Fruit fly (Drosophila melanogaster) whole organism, embryonic: Measurements from ENCODE around the gene tsl.

Experiments
- B-H2 ChIP-seq: fragments of 200-800 bp; sonication (Bioruptor generic); optimal IDR thresholded peaks from 2 replicates; lab custom pipeline; 2018; ENCODE audit warnings: missing biosample characterization, mild to moderate bottlenecking, missing genetic modification characterization
- CG11695 ChIP-seq: fragments of 200-800 bp; sonication (Bioruptor generic); IDR thresholded peaks from 3 replicates; pipeline ENCODE4 v1.3.6; 2022; ENCODE audit warnings: missing biosample characterization, missing genetic modification characterization
- CG13296 ChIP-seq: fragments of 200-800 bp; sonication (Bioruptor generic); optimal IDR thresholded peaks from 3 replicates; lab custom pipeline; 2018; ENCODE audit warnings: missing biosample characterization, mild to moderate bottlenecking, missing genetic modification characterization
- CG14667 ChIP-seq: fragments of 200-800 bp; sonication (Bioruptor generic); IDR thresholded peaks from 2 replicates; pipeline ENCODE4 v1.3.6; 2022; ENCODE audit warnings: missing biosample characterization, missing genetic modification characterization
- CG17328 ChIP-seq: fragments of 200-800 bp; sonication (Bioruptor generic); IDR thresholded peaks from 2 replicates; pipeline ENCODE4 v1.3.6; 2022; ENCODE audit warnings: missing biosample characterization, missing genetic modification characterization
- CG17359 ChIP-seq: fragments of 200-800 bp; sonication (Bioruptor generic); optimal IDR thresholded peaks from 3 replicates; lab custom pipeline; 2018; ENCODE audit warnings: missing biosample characterization, mild to moderate bottlenecking, missing genetic modification characterization, moderate library complexity
- CG18011 ChIP-seq: fragments of 200-800 bp; sonication (Bioruptor generic); optimal IDR thresholded peaks from 2 replicates; lab custom pipeline; 2017; ENCODE audit warnings: missing biosample characterization, missing genetic modification characterization, mild to moderate bottlenecking, moderate library complexity, missing genotype
- CG7963 ChIP-seq: fragments of 200-800 bp; sonication (Bioruptor generic); IDR thresholded peaks from 3 replicates; pipeline ENCODE4 v1.3.6; 2022; ENCODE audit warnings: missing biosample characterization, missing genetic modification characterization; ENCODE audit not compliant: partially characterized antibody
- CG9797 ChIP-seq: fragments of 200-800 bp; sonication (Bioruptor generic); optimal IDR thresholded peaks from 3 replicates; lab custom pipeline; 2018; ENCODE audit warnings: missing biosample characterization, mild to moderate bottlenecking, missing genetic modification characterization
- D ChIP-seq, 2 experiments: fragments of 200-800 bp in 1 of 2; fragments of >200 bp in 1 of 2; sonication (Bioruptor generic) in 1 of 2; optimal IDR thresholded peaks; 2 replicates in 1 of 2; 3 replicates in 1 of 2; lab custom pipeline; 2017; ENCODE audit warnings: mild to moderate bottlenecking in 1 of 2, missing biosample characterization in 1 of 2, missing genetic modification characterization in 1 of 2, missing genetic modification reagents in 1 of 2
- Doc2 ChIP-seq: fragments of 200-800 bp; sonication (Bioruptor generic); IDR thresholded peaks from 2 replicates; pipeline ENCODE4 v1.3.6; 2022; ENCODE audit warnings: missing biosample characterization, missing genetic modification characterization
- Lhr ChIP-seq: fragments of 200-800 bp; sonication (Bioruptor generic); optimal IDR thresholded peaks from 3 replicates; lab custom pipeline; 2017; ENCODE audit warnings: mild to moderate bottlenecking, missing biosample characterization, missing genetic modification reagents, missing genetic modification characterization
- MTF-1 ChIP-seq: fragments of 200-800 bp; sonication (Bioruptor generic); optimal IDR thresholded peaks from 2 replicates; lab custom pipeline; 2018; ENCODE audit warnings: missing biosample characterization, mild to moderate bottlenecking, missing genetic modification characterization, borderline replicate concordance
- Mrtf ChIP-seq: fragments of 200-800 bp; sonication (Bioruptor generic); IDR thresholded peaks from 3 replicates; pipeline ENCODE4 v1.3.6; 2022; ENCODE audit warnings: missing biosample characterization, missing genetic modification characterization
- al ChIP-seq: fragments of 200-800 bp; sonication (Bioruptor generic); IDR thresholded peaks from 2 replicates; pipeline ENCODE4 v1.3.6; 2022; ENCODE audit warnings: missing biosample characterization, missing genetic modification characterization
- dan ChIP-seq: fragments of 200-800 bp; sonication (Bioruptor generic); IDR thresholded peaks from 2 replicates; pipeline ENCODE4 v1.3.6; 2022; ENCODE audit warnings: missing biosample characterization, missing genetic modification characterization
- dpn ChIP-seq, 2 experiments: fragments of 200-800 bp; sonication (Bioruptor generic); optimal IDR thresholded peaks; 3 replicates each; lab custom pipeline; 2016; ENCODE audit warnings: missing biosample characterization in 2 of 2, missing genetic modification characterization in 2 of 2
- ems ChIP-seq: fragments of 200-800 bp; sonication (Bioruptor generic); optimal IDR thresholded peaks from 3 replicates; lab custom pipeline; 2016; ENCODE audit warnings: missing biosample characterization, missing genetic modification characterization
- fu2 ChIP-seq: fragments of 200-800 bp; sonication (Bioruptor generic); optimal IDR thresholded peaks from 2 replicates; lab custom pipeline; 2016; ENCODE audit warnings: missing biosample characterization, missing genetic modification characterization
- gcm2 ChIP-seq: fragments of 200-800 bp; sonication (Bioruptor generic); optimal IDR thresholded peaks from 2 replicates; lab custom pipeline; 2016; ENCODE audit warnings: missing biosample characterization, missing genetic modification characterization
- gem ChIP-seq: fragments of 200-800 bp; sonication (Bioruptor generic); optimal IDR thresholded peaks from 2 replicates; lab custom pipeline; 2019; ENCODE audit warnings: missing biosample characterization, mild to moderate bottlenecking, missing genetic modification characterization, moderate library complexity
- lab ChIP-seq: fragments of 200-800 bp; sonication (Bioruptor generic); optimal IDR thresholded peaks from 3 replicates; lab custom pipeline; 2017; ENCODE audit warnings: missing biosample characterization, missing genetic modification characterization, mild to moderate bottlenecking, moderate library complexity, missing genetic modification reagents
- nom ChIP-seq: fragments of 200-800 bp; sonication (Bioruptor generic); optimal IDR thresholded peaks from 2 replicates; lab custom pipeline; 2017; ENCODE audit warnings: missing biosample characterization, missing genetic modification characterization, mild to moderate bottlenecking, moderate library complexity, missing genetic modification reagents
- p53 ChIP-seq: fragments of 200-800 bp; sonication (Bioruptor generic); optimal IDR thresholded peaks from 2 replicates; lab custom pipeline; 2016; ENCODE audit warnings: missing biosample characterization, missing genetic modification characterization
- pan ChIP-seq, 4 experiments: fragments of >200 bp in 3 of 4; fragments of 200-800 bp in 1 of 4; sonication (Bioruptor generic) in 1 of 4; optimal IDR thresholded peaks in 3 of 4; IDR thresholded peaks in 1 of 4; 2 replicates each; pipeline versions ENCODE4 v1.3.6 to Lab custom; 2017 to 2022; ENCODE audit warnings: missing biosample characterization in 2 of 4, missing genetic modification characterization in 2 of 4, mixed read lengths in 1 of 4
- stwl ChIP-seq: fragments of 200-800 bp; sonication (Bioruptor generic); optimal IDR thresholded peaks from 3 replicates; lab custom pipeline; 2018; ENCODE audit warnings: missing biosample characterization, mild to moderate bottlenecking, missing genetic modification characterization, moderate library complexity
- trh ChIP-seq: fragments of 200-800 bp; sonication (Bioruptor generic); optimal IDR thresholded peaks from 2 replicates; lab custom pipeline; 2016; ENCODE audit warnings: missing biosample characterization, missing genetic modification characterization

The tsl gene

DNA sequence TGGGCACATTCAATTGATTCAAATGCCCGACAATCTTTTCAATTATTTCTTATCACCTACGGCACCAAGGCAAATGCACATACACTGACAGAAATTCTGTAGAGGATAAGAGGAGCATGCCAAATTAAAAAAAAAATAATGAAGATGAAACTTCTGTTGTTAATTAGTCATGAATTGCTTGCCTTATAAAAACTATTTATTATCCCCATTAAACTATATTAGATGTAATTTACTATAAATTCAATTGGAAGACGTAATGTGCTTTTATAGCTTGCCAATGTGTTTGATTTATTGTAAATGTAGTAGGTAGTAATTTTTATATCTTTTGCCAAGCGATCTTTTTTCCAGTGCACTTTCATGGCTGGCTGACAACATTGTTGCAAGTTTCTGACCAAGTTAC is 50.7 kb downstream of the tsl start (continued):
- TF ChIP-seq CG13296 (GFP tag; lab: Kevin White, UChicago) (no peak), gem (peak; percentile 20), CG17359 (tag; lab: Kevin White, UChicago) (no peak), CG17328 (GFP tag; lab: Robert Waterston, UW) (0 out of 2 replicates have a peak, but pooled peaks have one; percentile 16), pan (optimal IDR thresholded peaks at IDR 0.05; lab: Kevin White, UChicago) (no peak), pan (GFP tag; optimal IDR thresholded peaks at IDR 0.05 in 1 of 2, IDR thresholded peaks at IDR 0.05 in 1 of 2) (peak in 1 of 2 experiments; percentile 46), ems (GFP tag; lab: Kevin White, UChicago) (no peak), MTF-1 (GFP tag; lab: Kevin White, UChicago) (no peak), trh (GFP tag; lab: Kevin White, UChicago) (no peak), CG7963 (GFP tag; lab: Robert Waterston, UW) (no peak), dan (no peak), gcm2 (no peak), Mrtf (no peak), CG14667 (GFP tag; lab: Robert Waterston, UW) (no peak), B-H2 (no peak), p53 (GFP tag; lab: Kevin White, UChicago) (no peak), nom (GFP tag; lab: Kevin White, UChicago) (no peak), dpn (GFP tag; optimal IDR thresholded peaks at IDR 0.05; lab: Kevin White, UChicago) (no peak)

DNA sequence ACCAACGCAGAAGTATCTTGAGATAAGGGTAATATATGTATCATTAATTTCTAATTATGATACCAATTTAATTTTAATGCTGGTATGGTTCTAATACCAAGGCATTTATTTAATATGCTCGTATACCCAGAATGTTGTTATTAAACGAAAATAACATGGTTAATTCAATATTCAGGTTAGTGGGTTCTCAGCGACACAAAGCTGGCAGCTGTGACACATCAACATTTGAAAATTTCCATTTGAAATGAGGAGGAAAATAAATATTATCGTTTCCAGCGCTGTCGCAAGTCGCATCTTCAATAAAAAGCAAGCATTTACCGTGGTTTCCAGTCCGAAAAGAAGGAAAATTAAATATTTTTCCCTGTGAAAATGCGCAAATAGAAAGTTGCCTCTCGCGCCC is 51.4 kb downstream of the tsl start:
- TF ChIP-seq CG18011 (GFP tag; lab: Kevin White, UChicago), result peak; percentile 94
- no peak for TF ChIP-seq CG11695 (GFP tag; lab: Robert Waterston, UW)
- no peak for TF ChIP-seq CG9797
- no peak for TF ChIP-seq D (optimal IDR thresholded peaks at IDR 0.05; lab: Kevin White, UChicago)
- no peak for TF ChIP-seq D (GFP tag; optimal IDR thresholded peaks at IDR 0.05; lab: Kevin White, UChicago)
- no peak for TF ChIP-seq lab (GFP tag; lab: Kevin White, UChicago)
- TF ChIP-seq Lhr (GFP tag; lab: Kevin White, UChicago), result no peak
- no peak for TF ChIP-seq Doc2 (GFP tag; lab: Robert Waterston, UW)
- TF ChIP-seq fu2 (GFP tag; lab: Kevin White, UChicago), result no peak
- no peak for TF ChIP-seq al (GFP tag; lab: Robert Waterston, UW)
- peak; percentile 38 for TF ChIP-seq stwl (tag; lab: Kevin White, UChicago)
